Fruit fly (Drosophila melanogaster) whole organism, embryonic: ENCODE results near the gene Tep1.

ENCODE experiments used
- Atf6 ChIP-seq: fragments of 200-800 bp; sonication (Bioruptor generic); IDR thresholded peaks from 2 replicates; pipeline ENCODE4 v1.3.6; 2022; ENCODE audit warnings: missing biosample characterization, missing genetic modification characterization
- Awh ChIP-seq: fragments of 200-800 bp; sonication (Bioruptor generic); IDR thresholded peaks from 2 replicates; pipeline ENCODE4, ENCODE4 v1.3.6; 2022; ENCODE audit warnings: missing biosample characterization, missing genetic modification characterization
- CG10543 ChIP-seq: fragments of 200-800 bp; sonication (Bioruptor generic); optimal IDR thresholded peaks from 3 replicates; lab custom pipeline; 2017; ENCODE audit warnings: missing biosample characterization, mild to moderate bottlenecking, missing genetic modification characterization, moderate library complexity
- CG11398 ChIP-seq: fragments of 200-800 bp; sonication (Bioruptor generic); optimal IDR thresholded peaks from 2 replicates; lab custom pipeline; 2016; ENCODE audit warnings: missing biosample characterization, missing genetic modification characterization
- CG12942 ChIP-seq: fragments of 200-800 bp; sonication (Bioruptor generic); optimal IDR thresholded peaks from 3 replicates; lab custom pipeline; 2016; ENCODE audit warnings: missing biosample characterization, missing genetic modification characterization
- CG13296 ChIP-seq: fragments of 200-800 bp; sonication (Bioruptor generic); optimal IDR thresholded peaks from 3 replicates; lab custom pipeline; 2018; ENCODE audit warnings: missing biosample characterization, mild to moderate bottlenecking, missing genetic modification characterization
- CG16779 ChIP-seq: fragments of 200-800 bp; sonication (Bioruptor generic); IDR thresholded peaks from 2 replicates; pipeline ENCODE4 v1.3.6; 2022; ENCODE audit warnings: missing biosample characterization, missing genetic modification characterization
- CG18011 ChIP-seq: fragments of 200-800 bp; sonication (Bioruptor generic); optimal IDR thresholded peaks from 2 replicates; lab custom pipeline; 2017; ENCODE audit warnings: missing biosample characterization, missing genetic modification characterization, mild to moderate bottlenecking, moderate library complexity, missing genotype
- CG32767 ChIP-seq: fragments of 200-800 bp; sonication (Bioruptor generic); IDR thresholded peaks from 2 replicates; pipeline ENCODE4 v1.3.6; 2022; ENCODE audit warnings: missing biosample characterization, missing genetic modification characterization
- CG42726 ChIP-seq: fragments of 200-800 bp; sonication (Bioruptor generic); IDR thresholded peaks from 2 replicates; pipeline ENCODE4 v1.3.6; 2022; ENCODE audit warnings: missing biosample characterization, missing genetic modification characterization; ENCODE audit not compliant: partially characterized antibody
- CG4707 ChIP-seq: fragments of 200-800 bp; sonication (Bioruptor generic); optimal IDR thresholded peaks from 2 replicates; lab custom pipeline; 2018; ENCODE audit warnings: missing biosample characterization, mild to moderate bottlenecking, missing genetic modification characterization, moderate library complexity
- CG6689 ChIP-seq: fragments of 200-800 bp; sonication (Bioruptor generic); IDR thresholded peaks from 2 replicates; pipeline ENCODE4 v1.3.6; 2022; ENCODE audit warnings: missing biosample characterization, missing genetic modification characterization
- CG9609 ChIP-seq: fragments of 200-800 bp; sonication (Bioruptor generic); optimal IDR thresholded peaks from 3 replicates; lab custom pipeline; 2016; ENCODE audit warnings: missing biosample characterization, missing genetic modification characterization
- CTCF ChIP-seq: fragments of 200-800 bp; sonication (Bioruptor generic); optimal IDR thresholded peaks from 2 replicates; lab custom pipeline; 2017; ENCODE audit warnings: missing biosample characterization, mild to moderate bottlenecking, missing genetic modification characterization, moderate library complexity
- Camta ChIP-seq: fragments of 200-800 bp; sonication (Bioruptor generic); optimal IDR thresholded peaks from 2 replicates; lab custom pipeline; 2016; ENCODE audit warnings: missing biosample characterization, missing genetic modification characterization
- Deaf1 ChIP-seq: fragments of 200-800 bp; optimal IDR thresholded peaks from 3 replicates; lab custom pipeline; 2019; ENCODE audit warnings: missing biosample characterization, mild to moderate bottlenecking, missing genetic modification characterization, moderate library complexity
- Ets65A ChIP-seq: fragments of 200-800 bp; sonication (Bioruptor generic); peaks from one replicate; lab custom pipeline; 2016; ENCODE audit warnings: missing biosample characterization, missing genetic modification characterization
- HHEX ChIP-seq: fragments of 200-800 bp; sonication (Bioruptor generic); optimal IDR thresholded peaks from 3 replicates; lab custom pipeline; 2017; ENCODE audit warnings: missing biosample characterization, mild to moderate bottlenecking, missing genetic modification characterization, missing genetic modification reagents
- Opbp ChIP-seq: fragments of 200-800 bp; sonication (Bioruptor generic); IDR thresholded peaks from 3 replicates; pipeline ENCODE4 v1.3.6; 2022; ENCODE audit warnings: missing biosample characterization, missing genetic modification characterization; ENCODE audit not compliant: partially characterized antibody
- PHDP ChIP-seq: fragments of 200-800 bp; sonication (Bioruptor generic); optimal IDR thresholded peaks from 3 replicates; lab custom pipeline; 2018; ENCODE audit warnings: missing biosample characterization, mild to moderate bottlenecking, missing genetic modification characterization, moderate library complexity
- Ptx1 ChIP-seq: fragments of 200-800 bp; sonication (Bioruptor generic); IDR thresholded peaks from 2 replicates; pipeline ENCODE4 v1.3.6; 2022; ENCODE audit warnings: missing biosample characterization, missing genetic modification characterization
- Sox102F ChIP-seq: fragments of 200-800 bp; sonication (Bioruptor generic); optimal IDR thresholded peaks from 2 replicates; lab custom pipeline; 2018; ENCODE audit warnings: missing biosample characterization, mild to moderate bottlenecking, missing genetic modification characterization, moderate library complexity
- TFAM ChIP-seq: fragments of 200-800 bp; sonication (Bioruptor generic); optimal IDR thresholded peaks from 2 replicates; lab custom pipeline; 2017; ENCODE audit warnings: missing biosample characterization, missing genetic modification characterization, inconsistent platforms
- Trl ChIP-seq, 3 experiments: fragments of >200 bp in 2 of 3; fragments of 200-800 bp in 1 of 3; sonication (Bioruptor generic) in 1 of 3; optimal IDR thresholded peaks; 2 replicates in 1 of 3; 3 replicates in 2 of 3; lab custom pipeline; 2016 to 2017; ENCODE audit warnings: missing biosample characterization in 1 of 3, missing genetic modification characterization in 1 of 3
- ac ChIP-seq: fragments of 200-800 bp; sonication (Bioruptor generic); optimal IDR thresholded peaks from 3 replicates; lab custom pipeline; 2017; ENCODE audit warnings: missing biosample characterization, mild to moderate bottlenecking, missing genetic modification characterization
- ara ChIP-seq: fragments of 200-800 bp; sonication (Bioruptor generic); IDR thresholded peaks from 2 replicates; pipeline ENCODE4 v1.3.6; 2022; ENCODE audit warnings: missing biosample characterization, missing genetic modification characterization
- cg ChIP-seq: fragments of 200-800 bp; sonication (Bioruptor generic); optimal IDR thresholded peaks from 3 replicates; lab custom pipeline; 2019; ENCODE audit warnings: missing biosample characterization, mild to moderate bottlenecking, missing genetic modification characterization, moderate library complexity
- da ChIP-seq: fragments of 200-800 bp; sonication (Bioruptor generic); optimal IDR thresholded peaks from 2 replicates; lab custom pipeline; 2016; ENCODE audit warnings: missing biosample characterization, missing genetic modification characterization
- danr ChIP-seq: fragments of 200-800 bp; sonication (Bioruptor generic); IDR thresholded peaks from 2 replicates; pipeline ENCODE4 v1.3.6; 2022; ENCODE audit warnings: missing biosample characterization, missing genetic modification characterization
- jumu ChIP-seq: fragments of 200-800 bp; sonication (Bioruptor generic); optimal IDR thresholded peaks from 3 replicates; lab custom pipeline; 2016; ENCODE audit warnings: missing biosample characterization, missing genetic modification characterization
- kah ChIP-seq: fragments of 200-800 bp; sonication (Bioruptor generic); optimal IDR thresholded peaks from 2 replicates; lab custom pipeline; 2018; ENCODE audit warnings: missing biosample characterization, mild to moderate bottlenecking, missing genetic modification characterization
- ken ChIP-seq: fragments of 200-800 bp; sonication (Bioruptor generic); IDR thresholded peaks from 3 replicates; pipeline ENCODE4 v1.3.6; 2022; ENCODE audit warnings: missing biosample characterization, missing genetic modification characterization
- kni ChIP-seq: fragments of 200-800 bp; sonication (Bioruptor generic); optimal IDR thresholded peaks from 3 replicates; lab custom pipeline; 2017; ENCODE audit warnings: mild to moderate bottlenecking, missing biosample characterization, missing genetic modification reagents, missing genetic modification characterization
- knrl ChIP-seq: fragments of 200-800 bp; sonication (Bioruptor generic); IDR thresholded peaks from 3 replicates; pipeline ENCODE4 v1.3.6; 2022; ENCODE audit warnings: missing biosample characterization, missing genetic modification characterization; ENCODE audit not compliant: partially characterized antibody
- scrt ChIP-seq: fragments of 200-800 bp; sonication (Bioruptor generic); optimal IDR thresholded peaks from 2 replicates; lab custom pipeline; 2018; ENCODE audit warnings: missing biosample characterization, mild to moderate bottlenecking, missing genetic modification characterization, moderate library complexity
- sens ChIP-seq: fragments of 200-800 bp; sonication (Bioruptor generic); peaks from one replicate; lab custom pipeline; 2016; ENCODE audit warnings: missing biosample characterization, missing genetic modification characterization
- seq ChIP-seq: fragments of 200-800 bp; sonication (Bioruptor generic); IDR thresholded peaks from 2 replicates; pipeline ENCODE4 v1.3.6; 2022; ENCODE audit warnings: missing biosample characterization, missing genetic modification characterization
- sisA ChIP-seq: fragments of 200-800 bp; sonication (Bioruptor generic); IDR thresholded peaks from 2 replicates; pipeline ENCODE4 v1.3.6; 2022; ENCODE audit warnings: missing biosample characterization, missing genetic modification characterization
- sug ChIP-seq: fragments of 200-800 bp; optimal IDR thresholded peaks from 2 replicates; lab custom pipeline; 2019; ENCODE audit warnings: missing biosample characterization, mild to moderate bottlenecking, missing genetic modification characterization, moderate library complexity
- toy ChIP-seq: fragments of 200-800 bp; sonication (Bioruptor generic); IDR thresholded peaks from 2 replicates; pipeline ENCODE4 v1.3.6; 2022; ENCODE audit warnings: missing biosample characterization, missing genetic modification characterization
- unc-4 ChIP-seq: fragments of 200-800 bp; sonication (Bioruptor generic); IDR thresholded peaks from 2 replicates; pipeline ENCODE4 v1.3.6; 2022; ENCODE audit warnings: missing biosample characterization, missing genetic modification characterization; ENCODE audit not compliant: partially characterized antibody
- z ChIP-seq: fragments of 200-800 bp; sonication (Bioruptor generic); IDR thresholded peaks from 3 replicates; pipeline ENCODE4 v1.3.6; 2022; ENCODE audit warnings: missing biosample characterization, missing genetic modification characterization

Tep1 gene

dm6 chr2L:15903725-15904124, 10.1 kb upstream of the Tep1 start:
- TF ChIP-seq danr (GFP tag; lab: Robert Waterston, UW), result no peak
- peak; percentile 73 for TF ChIP-seq Ets65A (GFP tag; lab: Kevin White, UChicago)
- TF ChIP-seq seq, result no peak
- TF ChIP-seq CTCF (GFP tag; lab: Kevin White, UChicago), result peak; percentile 85

DNA sequence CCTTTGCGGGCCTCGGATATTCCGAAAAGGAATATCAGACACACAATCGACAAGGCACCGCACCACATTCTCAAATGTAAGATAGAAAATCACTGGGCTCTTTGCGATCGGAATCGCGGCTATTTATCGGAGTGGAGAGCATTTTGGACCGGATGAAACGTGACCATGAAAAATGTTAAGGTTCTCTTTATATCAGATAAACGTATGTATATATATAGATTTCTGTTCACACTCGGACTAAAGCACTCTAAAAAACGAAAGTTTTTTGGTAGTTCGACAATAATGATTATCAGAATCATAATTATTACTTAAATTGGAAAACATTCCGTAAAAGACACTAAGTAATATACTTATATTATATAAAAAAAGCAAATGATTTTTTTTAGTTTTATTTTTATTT, 8.7 kb upstream of the Tep1 start, which contains the start of gene CG31821:
CG31821 (minus strand) TSS at position 101 of the 400 bp plus-strand sequence.
- TF ChIP-seq CG10543, result no peak
- no peak for TF ChIP-seq CG12942 (GFP tag; lab: Kevin White, UChicago)
- no peak for TF ChIP-seq CG13296 (GFP tag; lab: Kevin White, UChicago)
- no peak for TF ChIP-seq TFAM (GFP tag; lab: Kevin White, UChicago)
- TF ChIP-seq cg, result no peak

dm6 chr2L:15900424-15900823, 6.8 kb upstream of the Tep1 start, which contains the start of gene CG31823:
Gene CG31823 (minus strand): TSS chr2L:15900524.
- TF ChIP-seq Ets65A (GFP tag; lab: Kevin White, UChicago), result peak; percentile 79
- no peak for TF ChIP-seq Awh (GFP tag; lab: Robert Waterston, UW)
- TF ChIP-seq Sox102F (GFP tag; lab: Kevin White, UChicago), result peak; percentile 21
- TF ChIP-seq Ptx1 (GFP tag; lab: Robert Waterston, UW), result 0 out of 2 replicates have a peak, but pooled peaks have one; percentile 14
- no peak for TF ChIP-seq Atf6
- no peak for TF ChIP-seq kni (GFP tag; lab: Kevin White, UChicago)

dm6 chr2L:15895154-15895553, 1.5 kb upstream of the Tep1 start, which contains the start of gene CG31735:
Gene CG31735 (plus strand): TSS chr2L:15895454.
- TF ChIP-seq PHDP (tag; lab: Kevin White, UChicago) (no peak), jumu (GFP tag; lab: Kevin White, UChicago) (no peak), ken (no peak), Deaf1 (no peak), CG4707 (no peak)

- peak; percentile 77 for TF ChIP-seq sens (GFP tag; lab: Kevin White, UChicago)
- TF ChIP-seq CG18011 (GFP tag; lab: Kevin White, UChicago), result no peak
- TF ChIP-seq CG16779 (GFP tag; lab: Robert Waterston, UW), result 0 out of 2 replicates have a peak, but pooled peaks have one; percentile 25
- TF ChIP-seq sisA (GFP tag; lab: Robert Waterston, UW), result 0 out of 2 replicates have a peak, but pooled peaks have one; percentile 14
- TF ChIP-seq Ets65A (GFP tag; lab: Kevin White, UChicago), result peak; percentile 8
- TF ChIP-seq z (GFP tag; lab: Robert Waterston, UW), result no peak
- peak; percentile 41; the same call in 1 of the 2 replicates for TF ChIP-seq ara (GFP tag; lab: Robert Waterston, UW)
- 0 out of 2 replicates have a peak, but pooled peaks have one; percentile 13 for TF ChIP-seq CG6689
- no peak for TF ChIP-seq unc-4 (GFP tag; lab: Robert Waterston, UW)
Observed at dm6 chr2L:15886187-15886586, 7.4 kb downstream of the Tep1 start.

- TF ChIP-seq Opbp (GFP tag; lab: Robert Waterston, UW), result no peak
- no peak for TF ChIP-seq Trl (optimal IDR thresholded peaks at IDR 0.05; lab: Kevin White, UChicago)
- no peak for TF ChIP-seq Trl (GFP tag; optimal IDR thresholded peaks at IDR 0.05; lab: Kevin White, UChicago)
- no peak for TF ChIP-seq Ptx1 (GFP tag; lab: Robert Waterston, UW)
- TF ChIP-seq toy (GFP tag; lab: Robert Waterston, UW), result no peak
- no peak for TF ChIP-seq unc-4 (GFP tag; lab: Robert Waterston, UW)
- TF ChIP-seq Camta (GFP tag; lab: Kevin White, UChicago), result no peak
- no peak for TF ChIP-seq da (GFP tag; lab: Kevin White, UChicago)
- no peak for TF ChIP-seq HHEX (GFP tag; lab: Kevin White, UChicago)
- TF ChIP-seq CG32767 (GFP tag; lab: Robert Waterston, UW), result no peak
- TF ChIP-seq ac, result no peak
- no peak for TF ChIP-seq CG42726
- no peak for TF ChIP-seq kah (GFP tag; lab: Kevin White, UChicago)
- TF ChIP-seq scrt (GFP tag; lab: Kevin White, UChicago), result no peak
- TF ChIP-seq CG11398 (GFP tag; lab: Kevin White, UChicago), result no peak
- TF ChIP-seq sug (tag; lab: Kevin White, UChicago), result no peak
- no peak for TF ChIP-seq knrl (GFP tag; lab: Robert Waterston, UW)
- no peak for TF ChIP-seq CG9609 (GFP tag; lab: Kevin White, UChicago)
- TF ChIP-seq, all 482 proteins: peak for 0
Observed at dm6 chr2L:15883090-15883489, 10.5 kb downstream of the Tep1 start, which contains the start of gene CG44475. Gene CG44475 (minus strand): TSS chr2L:15883190.
